Worm (Caenorhabditis elegans) whole organism, L1 larva: Measurements from ENCODE around the gene F37A4.4.

Experiments
- aly-2 ChIP-seq: fragments of 150-350 bp; optimal IDR thresholded peaks from 2 replicates; lab custom pipeline; 2014; ENCODE audit warnings: missing biosample characterization, missing genetic modification characterization
- ceh-90 ChIP-seq: sonication (generic microtip); optimal IDR thresholded peaks from 2 replicates; lab custom pipeline; 2016; ENCODE audit warnings: missing genetic modification characterization, missing compliant biosample characterization
- egl-27 ChIP-seq, 2 experiments: fragments of 150-350 bp in 1 of 2; sonication (generic microtip); optimal IDR thresholded peaks; 3 replicates each; lab custom pipeline; 2017 to 2018; ENCODE audit warnings: missing biosample characterization in 2 of 2, missing genetic modification characterization in 2 of 2, missing genetic modification reagents in 2 of 2
- lin-39 ChIP-seq: fragments of 150-350 bp; optimal IDR thresholded peaks from 2 replicates; lab custom pipeline; 2014; ENCODE audit warnings: missing biosample characterization, missing genetic modification reagents, missing genetic modification characterization
- lsy-2 ChIP-seq, 2 experiments: fragments of 150-350 bp; optimal IDR thresholded peaks; 2 replicates each; lab custom pipeline; 2014; ENCODE audit warnings: missing biosample characterization in 2 of 2, missing genetic modification characterization in 2 of 2

- TF ChIP-seq lsy-2 (tag; optimal IDR thresholded peaks at IDR 0.05; lab: Kevin White, UChicago) (no peak), egl-27 (tag; optimal IDR thresholded peaks at IDR 0.05; lab: Kevin White, UChicago) (no peak), aly-2 (tag; lab: Kevin White, UChicago) (no peak), ceh-90 (tag; lab: Kevin White, UChicago) (no peak), lin-39 (tag; lab: Kevin White, UChicago) (no peak)
Observed at ce11 chrIII:6746008-6746407, 32.6 kb downstream of the F37A4.4 start, which contains the start of gene dig-1.
